Worm (Caenorhabditis elegans) whole organism, late embryonic: ENCODE results near the gene emc-6.

Experiments
- C38D4.7 ChIP-seq: fragments of 200-800 bp; sonication (Bioruptor generic); optimal IDR thresholded peaks from 2 replicates; lab custom pipeline; 2018; ENCODE audit warnings: mild to moderate bottlenecking, missing genetic modification characterization, moderate library complexity, missing compliant biosample characterization
- madf-2 ChIP-seq: sonication (generic microtip); optimal IDR thresholded peaks from 2 replicates; lab custom pipeline; 2017; ENCODE audit warnings: missing genetic modification characterization, missing compliant biosample characterization
- rnt-1 ChIP-seq: sonication (generic microtip); optimal IDR thresholded peaks from 2 replicates; lab custom pipeline; 2016; ENCODE audit warnings: missing genetic modification characterization, missing compliant biosample characterization
- unc-42 ChIP-seq: sonication (generic microtip); optimal IDR thresholded peaks from 2 replicates; lab custom pipeline; 2016; ENCODE audit warnings: missing genotype, missing genetic modification characterization, missing compliant biosample characterization

The emc-6 gene

ce11 chrIV:7661569-7661968 is 48.0 kb downstream of the emc-6 start:
- TF ChIP-seq unc-42 (peak; percentile 27), C38D4.7 (GFP tag; lab: Kevin White, UChicago) (no peak)

ce11 chrIV:7659481-7659880 is 50.1 kb downstream of the emc-6 start:
- TF ChIP-seq rnt-1 (tag; lab: Kevin White, UChicago) (peak; percentile 35), madf-2 (tag; lab: Kevin White, UChicago) (no peak)
